Worm (Caenorhabditis elegans): ENCODE data around the gene rpl-21.
A peak's percentile ranks its signal among the peaks of the same experiment; 100 is the strongest.

The rpl-21 gene

DNA sequence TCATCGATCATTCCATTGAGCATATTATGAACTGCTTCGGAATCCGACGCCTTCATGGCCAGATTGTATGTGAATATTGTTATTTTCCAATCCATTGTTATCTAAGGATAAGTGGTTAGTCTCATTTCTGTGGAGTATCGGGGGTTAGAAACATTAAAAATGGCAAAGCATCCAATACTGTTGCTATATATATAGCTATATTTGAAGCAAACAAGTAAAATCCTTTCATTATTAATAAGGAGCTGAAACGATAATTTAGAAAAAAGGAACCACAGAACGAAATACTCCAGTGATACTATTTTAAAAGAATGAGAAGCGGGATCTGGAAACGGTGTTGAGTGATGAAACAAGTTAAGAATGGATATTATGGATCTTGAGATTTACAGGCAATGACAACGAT, 31.2 kb upstream of the rpl-21 start, which contains the start of gene inpp-5K:
Gene inpp-5K (minus strand): TSS at position 101 of the 400 bp plus-strand sequence.
- TF ChIP-seq scrt-1 (GFP tag; IDR thresholded peaks at IDR 0.05) (no peak), tra-4 (tag; optimal IDR thresholded peaks at IDR 0.05) (no peak), ceh-13 (GFP tag; optimal IDR thresholded peaks at IDR 0.05) (no peak), ets-7 (tag; optimal IDR thresholded peaks at IDR 0.05) (no peak), pes-1 (GFP tag; IDR thresholded peaks at IDR 0.05) (no peak), sea-1 (GFP tag; conservative IDR thresholded peaks at IDR 0.05) (no peak)

DNA sequence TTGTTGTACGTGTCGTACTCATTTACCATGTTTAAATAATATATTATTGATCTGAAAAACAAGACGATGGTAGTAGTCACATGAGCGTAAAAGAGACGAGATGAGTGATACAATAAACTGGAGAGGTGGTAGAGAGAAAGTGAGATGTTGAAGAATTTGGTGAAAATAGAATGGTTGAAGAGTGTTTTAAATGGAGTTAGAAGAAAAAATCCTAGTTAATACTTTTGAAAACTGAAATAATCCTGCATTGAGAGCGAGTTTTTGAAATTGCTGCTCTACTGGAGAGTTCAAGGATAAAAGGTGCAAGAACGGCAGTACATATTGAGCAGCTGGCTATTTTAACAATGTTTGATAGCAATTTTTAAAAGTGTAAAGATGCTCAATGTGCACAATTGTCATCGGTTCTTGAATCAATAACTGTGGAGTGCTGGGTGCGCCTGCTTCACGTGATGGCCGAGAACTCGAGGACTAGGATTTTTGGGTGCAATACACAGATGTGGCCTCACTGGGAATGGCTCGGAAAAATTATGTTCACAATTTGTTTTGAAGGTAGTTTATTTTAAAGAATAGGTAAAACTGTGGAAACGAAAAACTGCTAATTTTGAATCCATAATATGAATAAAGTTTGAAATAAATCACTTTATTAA, 28.2 kb upstream of the rpl-21 start, which contains the start of gene atg-13:
Gene atg-13 (minus strand): TSS at position 51 of the 647 bp plus-strand sequence.
- TF ChIP-seq aly-1 (tag; optimal IDR thresholded peaks at IDR 0.05) = no peak
- TF ChIP-seq hmg-4 (GFP tag; optimal IDR thresholded peaks at IDR 0.05) = no peak
- no peak for TF ChIP-seq hnd-1 (tag; optimal IDR thresholded peaks at IDR 0.05)
- TF ChIP-seq ama-1 (optimal IDR thresholded peaks at IDR 0.05) = no peak
- TF ChIP-seq sea-1 (GFP tag; conservative IDR thresholded peaks at IDR 0.05) = no peak
- no peak for TF ChIP-seq F13C5.2 (tag; optimal IDR thresholded peaks at IDR 0.05)
- TF ChIP-seq tra-4 (tag; optimal IDR thresholded peaks at IDR 0.05) = no peak
- no peak for TF ChIP-seq hmbx-1 (tag; optimal IDR thresholded peaks at IDR 0.05)
- no peak for TF ChIP-seq flt-1 (GFP tag; IDR thresholded peaks at IDR 0.05)
- TF ChIP-seq ets-7 (tag; optimal IDR thresholded peaks at IDR 0.05) = no peak

DNA sequence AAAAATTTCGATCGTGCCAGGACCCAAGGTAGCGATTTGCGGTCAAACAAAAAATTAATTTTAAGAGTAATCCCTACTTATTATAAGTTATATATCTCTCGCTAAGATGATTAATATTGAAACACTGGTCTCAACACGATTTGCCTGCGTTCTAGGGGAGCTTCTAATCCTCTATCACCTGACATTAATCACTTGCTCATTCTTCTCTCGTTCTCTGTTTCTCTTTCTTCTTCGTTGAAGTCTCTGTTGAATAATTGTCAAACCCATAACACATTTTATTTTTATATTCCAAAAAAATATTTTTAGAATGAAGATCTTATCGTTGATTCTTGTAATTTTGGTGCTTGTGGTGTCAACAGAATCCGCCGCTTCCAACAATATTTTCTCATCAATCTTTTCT, 25.1 kb upstream of the rpl-21 start, which contains the start of gene D2007.1:
Gene D2007.1 (plus strand): TSS at position 301 of the 400 bp plus-strand sequence.
- TF ChIP-seq sea-1 (GFP tag; conservative IDR thresholded peaks at IDR 0.05) (no peak), ama-1 (optimal IDR thresholded peaks at IDR 0.05) (no peak), F13C5.2 (tag; optimal IDR thresholded peaks at IDR 0.05) (no peak), tra-4 (tag; optimal IDR thresholded peaks at IDR 0.05) (no peak), aly-1 (tag; optimal IDR thresholded peaks at IDR 0.05) (no peak), hmbx-1 (tag; optimal IDR thresholded peaks at IDR 0.05) (no peak), flt-1 (GFP tag; IDR thresholded peaks at IDR 0.05) (no peak)

DNA sequence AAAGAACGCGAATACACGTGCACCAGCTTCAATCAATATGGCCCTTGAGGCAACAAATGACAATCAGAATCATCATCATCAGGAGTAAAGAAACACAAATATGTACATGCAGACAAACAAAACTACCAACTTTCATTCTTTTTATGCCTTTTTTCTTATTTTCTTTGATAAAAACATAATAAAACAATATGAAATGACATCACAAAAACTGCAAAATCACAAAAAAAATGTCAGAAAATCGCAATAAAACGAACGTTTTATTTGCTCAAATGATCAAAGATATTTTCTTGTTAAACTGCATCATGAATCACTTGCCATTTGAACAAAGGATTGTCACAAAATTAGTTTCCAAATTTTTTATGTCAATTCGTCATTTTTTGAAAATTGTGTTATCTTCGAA, 24.4 kb upstream of the rpl-21 start:
- TF ChIP-seq F13C5.2 (tag; optimal IDR thresholded peaks at IDR 0.05) = no peak
- no peak for TF ChIP-seq ceh-13 (GFP tag; optimal IDR thresholded peaks at IDR 0.05)
- no peak for TF ChIP-seq tbx-11 (GFP tag; IDR thresholded peaks at IDR 0.05)
- TF ChIP-seq sea-1 (GFP tag; conservative IDR thresholded peaks at IDR 0.05) = no peak
- no peak for TF ChIP-seq ets-7 (tag; optimal IDR thresholded peaks at IDR 0.05)
- no peak for TF ChIP-seq hmg-4 (GFP tag; optimal IDR thresholded peaks at IDR 0.05)
- no peak for TF ChIP-seq ceh-36 (tag; optimal IDR thresholded peaks at IDR 0.05)
- TF ChIP-seq pes-1 (GFP tag; IDR thresholded peaks at IDR 0.05) = no peak
- no peak for TF ChIP-seq scrt-1 (GFP tag; IDR thresholded peaks at IDR 0.05)
- no peak for TF ChIP-seq hnd-1 (tag; optimal IDR thresholded peaks at IDR 0.05)
- no peak for TF ChIP-seq aly-1 (tag; optimal IDR thresholded peaks at IDR 0.05)
- TF ChIP-seq ama-1 (optimal IDR thresholded peaks at IDR 0.05) = no peak

- TF ChIP-seq sea-1 (GFP tag; conservative IDR thresholded peaks at IDR 0.05) = no peak
- no peak for TF ChIP-seq aly-1 (tag; optimal IDR thresholded peaks at IDR 0.05)
- TF ChIP-seq hnd-1 (tag; optimal IDR thresholded peaks at IDR 0.05) = no peak
- TF ChIP-seq ceh-36 (tag; optimal IDR thresholded peaks at IDR 0.05) = no peak
- TF ChIP-seq ama-1 (optimal IDR thresholded peaks at IDR 0.05) = no peak
- no peak for TF ChIP-seq tbx-37 (GFP tag; conservative IDR thresholded peaks at IDR 0.05)
- no peak for TF ChIP-seq ets-7 (tag; optimal IDR thresholded peaks at IDR 0.05)
- TF ChIP-seq F13C5.2 (tag; optimal IDR thresholded peaks at IDR 0.05) = no peak
- TF ChIP-seq scrt-1 (GFP tag; IDR thresholded peaks at IDR 0.05) = no peak
- TF ChIP-seq tra-4 (tag; optimal IDR thresholded peaks at IDR 0.05) = no peak
- TF ChIP-seq flt-1 (GFP tag; IDR thresholded peaks at IDR 0.05) = no peak
- TF ChIP-seq ceh-13 (GFP tag; optimal IDR thresholded peaks at IDR 0.05) = no peak
- TF ChIP-seq tbx-11 (GFP tag; IDR thresholded peaks at IDR 0.05) = no peak
These were observed 18.7 kb upstream of the rpl-21 start, which contains the start of gene D2007.2 for ce11 chrIII:8148751-8149150. Gene D2007.2 (plus strand): TSS chrIII:8148963.

DNA sequence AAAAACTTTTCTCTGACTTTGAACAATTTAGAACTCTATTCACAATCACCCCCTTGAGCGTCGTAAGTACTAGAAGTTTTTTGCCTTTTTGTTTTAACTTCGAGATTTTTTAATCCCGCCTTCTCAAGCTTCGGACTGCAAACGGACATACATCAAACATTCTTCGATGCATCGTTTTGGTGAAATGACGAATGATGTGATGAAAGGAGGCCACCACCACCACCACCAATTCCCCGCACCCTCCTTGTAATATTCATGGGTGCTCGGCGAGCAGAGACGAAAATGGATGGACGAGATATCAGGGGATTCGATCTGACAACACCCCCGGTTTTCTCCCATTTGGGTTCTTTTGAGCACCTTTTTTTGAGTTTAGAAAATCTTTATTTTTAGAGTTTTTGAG, 15.9 kb upstream of the rpl-21 start:
- TF ChIP-seq aly-1 (tag; optimal IDR thresholded peaks at IDR 0.05) (no peak), pes-1 (GFP tag; IDR thresholded peaks at IDR 0.05) (no peak), sea-1 (GFP tag; conservative IDR thresholded peaks at IDR 0.05) (no peak), tbx-37 (GFP tag; conservative IDR thresholded peaks at IDR 0.05) (no peak), scrt-1 (GFP tag; IDR thresholded peaks at IDR 0.05) (no peak), flt-1 (GFP tag; IDR thresholded peaks at IDR 0.05) (no peak), ets-7 (tag; optimal IDR thresholded peaks at IDR 0.05) (no peak)

DNA sequence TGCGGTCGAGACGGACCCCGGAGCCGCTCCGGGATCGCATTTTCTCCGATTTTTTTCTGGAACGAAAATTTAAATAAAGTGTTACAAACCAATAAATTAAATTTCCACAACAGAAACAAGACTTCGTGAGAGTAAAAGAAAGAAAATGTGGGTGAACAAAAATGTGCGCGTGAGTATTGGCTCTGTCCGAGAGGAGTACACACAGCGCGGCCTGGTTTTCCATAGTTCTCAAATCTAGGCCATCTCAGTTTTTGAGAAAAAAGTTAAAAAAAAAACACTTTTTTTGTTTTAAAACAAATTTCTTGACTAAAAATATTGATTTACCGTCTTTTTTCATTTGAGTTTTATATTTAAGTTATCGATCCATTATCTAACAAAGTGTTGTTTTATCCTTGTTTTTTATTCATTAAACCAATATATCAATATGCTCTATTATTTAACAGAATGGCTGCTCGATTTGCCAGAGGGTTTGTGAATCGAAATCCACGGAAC, 14.6 kb upstream of the rpl-21 start, which contains the start of the genes C14B9.8 and mrpl-18:
Gene C14B9.8 (minus strand): TSS at position 56 of the 492 bp plus-strand sequence.
Gene mrpl-18 (plus strand): TSS at position 442 of the 492 bp plus-strand sequence.
- TF ChIP-seq sea-1 (GFP tag; conservative IDR thresholded peaks at IDR 0.05) (no peak), aly-1 (tag; optimal IDR thresholded peaks at IDR 0.05) (no peak), pes-1 (GFP tag; IDR thresholded peaks at IDR 0.05) (no peak; the same call in 1 of the 2 replicates), F13C5.2 (tag; optimal IDR thresholded peaks at IDR 0.05) (no peak), tra-4 (tag; optimal IDR thresholded peaks at IDR 0.05) (no peak), ets-7 (tag; optimal IDR thresholded peaks at IDR 0.05) (peak; percentile 38), flt-1 (GFP tag; IDR thresholded peaks at IDR 0.05) (no peak; the same call in 1 of the 2 replicates), hnd-1 (tag; optimal IDR thresholded peaks at IDR 0.05) (no peak), ama-1 (optimal IDR thresholded peaks at IDR 0.05) (no peak), tbx-37 (GFP tag; conservative IDR thresholded peaks at IDR 0.05) (peak; percentile 74), hmbx-1 (tag; optimal IDR thresholded peaks at IDR 0.05) (no peak), tbx-11 (GFP tag; IDR thresholded peaks at IDR 0.05) (no peak), ceh-36 (tag; optimal IDR thresholded peaks at IDR 0.05) (no peak), ceh-13 (GFP tag; optimal IDR thresholded peaks at IDR 0.05) (no peak)

DNA sequence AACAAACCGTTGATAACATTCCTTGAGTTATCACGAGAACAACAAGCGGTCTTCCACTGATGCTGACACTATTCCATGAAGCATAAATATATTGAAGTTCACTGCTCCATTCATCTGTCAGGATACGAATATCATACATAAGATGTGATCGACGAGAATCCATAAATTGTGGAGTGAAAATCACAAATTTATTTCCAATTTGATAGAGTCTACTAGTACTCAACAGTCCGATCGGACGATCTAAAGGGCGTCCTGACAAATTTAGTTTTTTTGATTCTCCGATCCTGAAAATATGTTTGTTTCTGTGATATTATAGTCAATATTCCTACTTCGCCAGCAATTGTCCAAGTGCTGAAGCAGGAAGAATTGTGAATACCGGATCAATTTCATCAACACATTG, 12.2 kb upstream of the rpl-21 start:
- TF ChIP-seq B0310.2 (tag; optimal IDR thresholded peaks at IDR 0.05) = no peak
- no peak for TF ChIP-seq hmbx-1 (tag; optimal IDR thresholded peaks at IDR 0.05)
- no peak for TF ChIP-seq hmg-4 (GFP tag; optimal IDR thresholded peaks at IDR 0.05)
- TF ChIP-seq F13C5.2 (tag; optimal IDR thresholded peaks at IDR 0.05) = no peak
- no peak for TF ChIP-seq ama-1 (optimal IDR thresholded peaks at IDR 0.05)
- no peak for TF ChIP-seq ceh-13 (GFP tag; optimal IDR thresholded peaks at IDR 0.05)
- no peak for TF ChIP-seq ets-7 (tag; optimal IDR thresholded peaks at IDR 0.05)
- no peak for TF ChIP-seq sea-1 (GFP tag; conservative IDR thresholded peaks at IDR 0.05)
- TF ChIP-seq aly-1 (tag; optimal IDR thresholded peaks at IDR 0.05) = no peak
- TF ChIP-seq ceh-36 (tag; optimal IDR thresholded peaks at IDR 0.05) = no peak
- TF ChIP-seq tra-4 (tag; optimal IDR thresholded peaks at IDR 0.05) = no peak
- TF ChIP-seq tbx-37 (GFP tag; conservative IDR thresholded peaks at IDR 0.05) = no peak
- TF ChIP-seq tbx-11 (GFP tag; IDR thresholded peaks at IDR 0.05) = no peak

Data from whole organism, early embryonic.